Fruit fly (Drosophila melanogaster) whole organism, larva: ENCODE data around the gene CG13001.
A peak's percentile ranks its signal among the peaks of the same experiment; 100 is the strongest.

Experiments used
- noc ChIP-seq: fragments of 200-800 bp; sonication (Bioruptor generic); optimal IDR thresholded peaks from 3 replicates; lab custom pipeline; 2019; ENCODE audit warnings: missing biosample characterization, mild to moderate bottlenecking, missing genetic modification characterization, moderate library complexity

Gene CG13001

DNA sequence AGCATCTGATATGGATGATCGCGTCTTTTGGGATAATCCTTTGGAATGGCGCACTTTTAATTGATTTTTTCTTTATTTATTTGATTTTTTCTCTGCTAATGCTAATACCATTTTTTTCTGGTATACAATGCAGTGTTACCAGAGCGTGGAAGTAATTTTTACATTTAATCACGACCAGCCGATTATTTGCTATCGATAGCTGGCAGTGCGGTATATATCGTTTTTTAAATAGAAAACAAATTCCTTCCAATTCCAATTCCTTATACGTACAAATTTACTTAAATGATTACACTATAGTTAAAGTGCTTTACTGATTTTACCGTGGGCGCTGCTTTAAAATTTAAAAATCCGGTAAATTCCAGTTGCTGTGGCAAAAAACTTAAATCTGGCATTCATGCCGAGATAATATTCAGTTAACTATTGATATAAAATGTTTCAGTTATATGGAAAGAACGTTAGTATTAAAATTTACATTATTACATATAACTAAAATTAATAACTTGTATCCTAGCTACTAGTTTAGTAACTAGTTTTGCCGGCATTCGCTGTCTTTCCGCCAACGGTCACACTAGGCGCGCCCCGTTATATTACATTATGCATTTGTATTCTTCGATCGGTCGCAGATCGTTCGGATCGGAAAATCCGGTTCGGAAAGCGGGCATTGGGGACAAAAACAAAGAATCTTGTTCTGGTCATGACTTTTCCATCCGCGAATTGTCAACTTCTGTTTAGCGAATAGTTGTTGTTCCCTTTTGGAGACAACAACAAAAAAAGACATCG lies at the start of gene CG13001, which contains the start of gene RhoGAP15B:
TSS of gene CG13001 (minus strand) at position 137 of the 780 bp plus-strand sequence.
TSS of gene RhoGAP15B (plus strand) at position 556 of the 780 bp plus-strand sequence.
- TF ChIP-seq noc, result peak; percentile 9

DNA sequence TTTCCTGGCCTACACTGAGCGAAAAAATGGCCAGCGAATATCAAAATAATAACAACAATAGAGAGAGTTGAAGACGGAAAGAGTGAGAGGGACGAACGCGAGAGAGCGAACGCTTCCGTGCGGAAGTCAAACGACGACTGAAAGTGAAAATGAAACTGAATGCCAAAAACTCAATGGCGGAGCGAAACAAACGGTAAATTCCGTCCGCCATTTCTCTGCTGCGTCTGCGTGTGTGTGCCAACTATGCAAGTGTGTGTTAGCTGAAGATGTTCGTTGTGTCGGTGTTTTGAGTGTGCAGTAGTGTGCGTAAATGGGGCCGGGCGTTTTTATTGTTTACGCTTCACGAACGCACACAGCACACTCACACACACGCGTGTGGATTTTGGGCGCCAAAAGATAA lies 44.3 kb upstream of the CG13001 start:
- no peak for TF ChIP-seq noc

DNA sequence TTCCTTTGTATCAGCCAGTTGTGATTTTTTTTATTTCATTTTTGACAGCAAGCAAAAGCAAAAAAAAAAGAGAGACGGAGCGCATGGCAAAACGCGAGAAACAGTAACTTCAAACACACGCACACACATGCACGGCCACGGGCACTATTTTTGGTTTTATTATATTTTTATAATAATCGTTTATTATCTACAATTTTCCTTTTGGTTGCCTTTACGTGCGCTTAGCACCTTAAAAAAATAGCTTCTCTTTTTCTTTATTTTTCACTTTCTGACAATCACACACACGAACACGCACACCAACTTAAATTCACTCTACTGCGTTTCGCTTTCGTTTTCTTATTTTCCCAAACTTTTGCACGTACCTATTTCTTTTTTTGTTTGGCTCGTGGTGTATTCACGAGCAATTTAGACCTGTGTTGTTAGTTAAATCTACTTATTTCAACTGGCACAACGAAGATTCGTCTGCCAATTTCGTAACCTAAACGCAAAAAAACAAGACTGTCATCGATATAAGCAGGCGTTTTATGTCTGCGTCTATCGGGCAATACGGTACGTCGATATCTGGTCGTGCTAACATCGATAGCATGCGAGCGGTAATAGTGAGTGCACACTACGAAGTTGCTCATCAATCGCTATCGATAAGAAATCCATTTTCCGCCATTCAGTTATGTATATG lies 25.6 kb upstream of the CG13001 start, which contains the start of gene Ubr1:
TSS of gene Ubr1 (minus strand) at position 532 of the 676 bp plus-strand sequence.
- no peak for TF ChIP-seq noc

DNA sequence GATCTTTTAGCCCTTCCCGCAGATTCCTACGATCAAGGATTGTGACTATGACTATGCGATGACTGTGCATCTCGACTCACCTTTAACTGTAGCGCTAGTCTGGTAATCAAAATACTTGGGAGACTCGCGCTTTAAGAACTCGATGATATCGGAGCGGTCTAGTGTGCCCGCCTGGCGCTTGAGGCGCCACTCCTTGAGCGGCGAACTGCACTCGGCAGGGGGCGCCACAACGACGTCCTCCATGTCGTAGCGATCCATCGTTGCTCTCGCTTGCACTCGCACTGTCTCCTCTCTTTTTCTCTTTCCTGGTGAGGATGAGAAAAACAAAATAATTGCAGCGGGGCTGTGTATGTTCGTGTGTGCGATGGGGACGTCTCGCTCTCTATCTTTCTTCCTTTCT lies 24.7 kb upstream of the CG13001 start:
- no peak for TF ChIP-seq noc

DNA sequence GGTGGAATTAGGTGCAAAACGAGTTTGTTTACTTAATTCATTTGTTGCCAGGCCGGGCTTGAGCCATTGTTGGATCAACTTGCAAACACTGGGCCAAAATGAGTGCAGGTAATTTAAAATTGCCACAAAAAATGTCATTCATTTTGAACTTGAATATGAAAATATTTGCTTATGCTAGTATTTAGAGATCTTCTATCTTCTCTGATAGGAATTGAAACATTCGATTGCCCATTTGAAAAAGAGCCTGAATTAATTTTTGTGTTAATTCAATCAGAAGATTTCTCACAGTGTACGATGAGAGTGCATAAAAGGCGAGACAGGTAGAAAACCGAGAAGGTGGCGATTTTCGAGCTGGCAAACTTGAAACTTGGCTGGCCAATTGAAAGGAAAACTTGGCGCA lies 23.9 kb upstream of the CG13001 start:
- peak; percentile 28 for TF ChIP-seq noc

DNA sequence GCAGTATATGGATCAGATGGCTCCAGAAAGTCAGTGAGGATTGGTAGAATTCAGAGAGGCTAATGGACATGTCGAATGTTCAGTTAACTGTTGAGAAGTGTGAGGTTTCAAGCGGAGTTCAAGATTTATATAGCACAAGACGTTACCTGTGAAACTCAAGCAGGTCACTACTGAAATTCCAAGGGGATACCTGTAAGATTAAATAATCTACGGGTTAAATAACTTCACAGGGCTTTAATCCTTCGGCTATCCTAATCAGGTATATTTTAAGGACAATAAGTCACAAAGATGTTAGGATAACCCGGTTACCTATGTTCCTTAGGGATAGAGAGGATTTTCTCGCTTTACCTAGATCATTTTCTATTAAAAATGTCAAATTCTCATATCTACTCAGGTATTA lies 5.7 kb upstream of the CG13001 start, which contains the start of gene CG13000:
TSS of gene CG13000 (minus strand) at position 101 of the 400 bp plus-strand sequence.
- no peak for TF ChIP-seq noc

DNA sequence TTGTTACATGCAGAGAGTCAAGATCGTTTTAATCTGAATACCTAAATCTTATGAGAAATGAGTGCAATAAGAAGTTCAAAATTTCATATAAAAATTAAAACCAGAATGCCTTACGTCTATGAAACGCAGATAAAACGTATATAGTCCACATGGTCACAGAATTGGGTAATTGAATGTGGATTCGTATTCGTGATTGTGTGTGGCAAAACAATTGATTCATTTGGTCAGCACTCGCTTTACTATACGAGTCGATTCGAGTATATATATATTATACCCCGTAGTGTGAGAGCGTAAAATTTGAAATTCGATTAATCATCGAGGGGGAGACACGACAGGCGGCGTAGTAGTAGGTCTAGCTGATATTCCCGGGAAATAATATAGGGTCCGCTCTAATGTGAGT lies 3.9 kb upstream of the CG13001 start:
- TF ChIP-seq noc, result peak; percentile 10

DNA sequence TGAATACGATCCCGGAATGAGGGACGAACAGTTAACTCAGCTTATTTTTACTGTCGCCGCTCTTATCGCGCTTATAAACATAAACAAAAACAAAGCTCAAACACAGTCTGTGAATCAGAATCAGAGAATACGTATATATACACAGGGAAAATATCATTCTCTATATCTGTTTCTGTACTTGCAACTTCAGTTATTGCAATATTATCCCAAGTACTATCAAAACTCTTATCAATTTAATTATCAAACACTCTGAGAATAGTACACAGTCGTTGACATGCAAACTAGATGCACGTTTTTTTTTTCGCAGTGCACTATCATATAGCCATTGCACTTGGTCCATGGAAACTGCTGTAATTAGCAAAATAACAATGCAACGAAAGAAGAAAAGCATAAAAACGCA lies 2.7 kb upstream of the CG13001 start:
- TF ChIP-seq noc, result no peak

DNA sequence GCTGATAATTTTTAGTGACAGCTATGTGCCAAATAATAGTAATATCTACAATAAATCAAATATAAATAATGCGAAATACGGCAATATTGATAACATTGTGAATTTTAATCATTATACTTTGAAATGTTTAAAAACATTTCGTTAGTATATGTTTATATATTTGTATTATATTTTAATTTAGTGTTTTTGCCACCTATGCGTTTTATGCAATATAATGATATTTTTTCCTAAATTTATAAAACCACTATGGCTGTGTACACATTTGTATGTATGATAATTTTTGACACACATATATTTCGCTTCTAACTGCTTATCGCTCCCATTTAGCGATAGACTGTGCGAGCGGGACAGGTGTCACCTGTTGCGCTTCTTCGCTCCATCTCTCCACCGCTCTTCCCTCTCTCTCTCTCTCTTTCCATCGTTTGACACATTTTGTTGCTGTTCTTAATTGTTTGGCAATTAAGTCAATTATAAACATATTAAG lies 1.4 kb upstream of the CG13001 start:
- peak; percentile 94 for TF ChIP-seq noc

DNA sequence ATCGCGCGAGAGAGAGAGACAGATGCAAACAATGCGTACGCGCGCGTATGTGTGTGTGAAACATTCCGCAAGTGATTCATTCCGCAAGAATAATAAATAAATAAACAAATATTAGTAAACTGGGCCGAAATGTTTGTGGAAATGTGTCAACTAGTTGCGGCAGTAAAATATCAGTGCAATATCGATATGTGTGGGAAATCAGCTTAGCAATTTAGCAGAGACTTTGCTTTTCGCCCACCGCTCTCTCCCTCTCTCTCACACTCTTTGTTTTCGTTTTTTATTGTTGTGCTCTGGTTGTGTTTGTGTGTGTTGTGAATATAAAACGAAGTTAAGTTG lies 812 bp upstream of the CG13001 start:
- no peak for TF ChIP-seq noc

DNA sequence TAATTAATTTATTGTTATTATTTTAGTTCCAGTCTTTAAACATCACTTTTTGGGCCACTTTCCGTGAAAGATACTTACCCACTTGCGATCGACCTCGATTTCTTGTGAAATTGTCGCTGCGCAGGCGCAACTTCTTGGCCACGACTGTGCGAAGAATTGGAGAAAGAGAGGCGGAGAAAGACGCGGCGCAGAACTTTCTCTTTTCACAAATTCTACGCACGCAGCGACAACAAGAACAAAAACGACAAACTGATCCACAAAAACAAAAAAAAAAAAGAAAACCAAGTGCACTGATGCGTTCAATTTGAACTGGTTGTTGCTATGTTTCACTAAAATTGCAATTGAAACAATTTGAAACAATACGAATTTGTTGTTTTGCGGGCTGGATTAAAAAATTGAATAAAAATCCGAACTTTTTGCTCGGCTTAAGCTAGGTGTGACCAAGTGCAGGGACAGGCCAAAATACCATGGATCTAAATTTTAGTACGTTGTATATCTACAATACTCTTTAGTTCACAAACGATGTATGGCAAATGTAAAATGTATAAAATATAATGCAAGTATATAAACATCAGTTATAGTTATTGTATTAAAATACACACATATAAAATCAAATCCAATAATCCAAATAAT lies 2.1 kb downstream of the CG13001 start, which contains the start of gene wus:
TSS of gene wus (minus strand) at position 448 of the 633 bp plus-strand sequence.
- no peak for TF ChIP-seq noc

DNA sequence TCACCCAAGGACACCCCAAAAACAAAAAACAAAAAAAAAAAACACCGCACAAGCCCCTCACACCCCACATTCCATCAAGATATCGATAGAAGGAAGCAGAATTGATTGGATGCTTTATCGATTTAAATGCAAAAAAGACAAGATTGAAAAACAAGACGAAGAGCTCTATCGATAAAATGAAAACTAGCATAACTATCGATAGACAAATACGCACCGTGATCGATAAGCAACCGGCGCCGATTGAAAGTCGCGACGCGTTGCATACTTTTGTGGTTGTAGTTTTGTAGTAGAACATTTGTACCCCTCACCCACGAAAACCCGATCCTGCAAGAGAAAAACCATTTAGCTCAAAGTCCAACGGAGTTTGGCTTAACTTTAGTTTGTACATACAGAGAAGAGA lies 6.0 kb downstream of the CG13001 start:
- no peak for TF ChIP-seq noc

DNA sequence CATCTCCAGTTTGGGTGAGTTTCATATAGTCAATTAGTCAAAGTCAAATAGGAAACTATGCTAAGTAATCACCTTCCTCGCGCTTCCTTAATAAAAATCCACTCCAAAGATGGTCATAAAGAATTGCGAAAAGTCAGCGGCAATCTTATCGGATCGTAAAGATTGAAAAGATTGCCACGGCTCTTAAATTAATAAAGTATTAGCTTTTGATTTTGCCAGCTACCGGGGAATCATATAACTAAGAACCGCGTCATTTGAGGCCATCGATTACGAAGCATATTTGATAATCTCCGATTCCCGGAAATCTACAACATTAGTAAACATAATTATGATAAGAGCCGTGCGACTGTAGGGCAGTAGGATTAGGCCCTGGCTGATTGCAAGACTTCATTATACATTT lies 8.2 kb downstream of the CG13001 start:
- TF ChIP-seq noc, result peak; percentile 69

DNA sequence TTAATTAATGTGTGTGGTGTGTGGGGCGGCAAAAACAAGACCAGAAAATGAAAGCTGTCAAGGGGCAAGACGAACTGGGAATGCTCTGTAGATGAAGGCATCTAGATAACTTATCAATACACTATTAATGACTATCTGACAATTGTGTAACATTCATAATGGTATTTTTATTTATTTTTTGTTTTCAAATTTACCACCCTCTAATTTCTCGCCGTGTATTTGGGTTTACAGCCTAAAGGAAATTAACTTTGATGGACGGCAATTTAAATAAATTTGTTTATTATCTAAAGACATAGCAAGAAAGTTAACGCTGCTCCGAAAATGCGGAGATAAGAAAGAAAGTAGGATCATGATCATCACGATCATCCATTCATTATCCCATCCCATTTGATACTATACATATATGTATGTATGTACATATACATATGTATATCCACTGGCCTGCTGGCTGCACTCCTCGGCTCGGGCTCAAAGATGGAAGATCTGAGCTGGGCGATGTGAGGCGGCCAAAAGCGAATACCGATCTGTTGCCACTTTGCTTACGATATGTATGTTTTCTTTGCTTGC lies 9.8 kb downstream of the CG13001 start:
- TF ChIP-seq noc, result no peak

DNA sequence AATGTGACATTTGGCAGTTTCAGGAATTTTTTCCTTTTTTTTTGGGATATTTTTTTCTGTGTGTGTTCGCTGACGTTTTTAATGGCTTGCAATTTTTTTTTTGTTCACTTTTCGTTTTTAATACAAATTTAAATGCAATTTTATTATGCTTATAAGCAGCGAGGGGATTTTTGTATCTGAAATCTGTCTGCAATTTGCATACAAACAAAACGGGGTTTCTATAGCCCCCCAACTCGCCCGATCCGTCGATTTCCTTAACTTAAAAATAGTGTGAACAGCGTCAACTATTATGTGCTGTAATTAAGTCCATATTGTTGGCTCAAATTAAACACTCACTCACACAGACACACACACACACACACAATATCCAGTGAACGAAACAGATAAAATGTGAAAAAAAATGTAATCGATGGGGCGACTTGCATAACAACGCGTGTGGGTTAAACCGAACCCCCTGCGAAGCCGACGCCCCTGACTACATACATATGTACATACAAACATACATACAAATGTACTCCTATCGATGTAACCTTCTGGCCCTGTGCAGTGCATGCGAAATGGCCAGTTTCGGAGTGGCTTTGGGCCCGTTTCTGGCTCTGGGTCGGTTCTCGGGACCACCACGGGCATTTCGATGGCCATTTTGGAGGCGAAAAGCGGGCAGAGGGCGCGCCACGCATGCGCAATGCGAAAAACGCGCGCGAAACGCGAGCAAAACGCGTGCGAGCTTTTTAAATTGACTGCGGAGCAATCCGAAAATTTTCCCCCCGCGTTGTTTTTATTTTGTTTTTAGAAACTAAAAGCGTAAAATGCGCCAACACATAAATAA lies 10.5 kb downstream of the CG13001 start:
- no peak for TF ChIP-seq noc
